Worm (Caenorhabditis elegans): ENCODE measurements around the gene piga-1.

DNA sequence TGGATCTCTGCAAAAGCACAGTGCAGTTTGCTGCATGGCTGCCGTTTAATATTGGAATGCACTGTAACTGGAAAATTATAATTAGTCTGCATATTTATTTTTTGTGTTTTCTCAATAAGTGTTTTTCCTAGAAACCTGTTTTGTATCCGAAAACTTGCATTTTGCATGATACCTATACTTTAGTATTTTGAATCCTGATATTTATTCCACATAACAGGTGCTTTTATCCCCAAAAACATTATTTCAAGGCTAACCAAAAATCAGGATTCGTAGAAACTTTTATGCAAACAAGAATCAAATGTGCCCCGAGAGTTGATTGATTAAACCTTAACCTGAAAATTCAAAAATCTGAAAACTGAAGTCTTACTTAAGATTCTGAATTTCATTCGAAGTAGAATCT, 50.9 kb downstream of the piga-1 start:
- TF ChIP-seq tab-1 (GFP tag; IDR thresholded peaks at IDR 0.05) (no peak), ztf-23 (GFP tag; IDR thresholded peaks at IDR 0.05) (no peak), cog-1 (tag; optimal IDR thresholded peaks at IDR 0.05) (no peak), ref-1 (GFP tag; conservative IDR thresholded peaks at IDR 0.05) (no peak), klf-2 (GFP tag; conservative IDR thresholded peaks at IDR 0.05) (no peak), med-1 (GFP tag; optimal IDR thresholded peaks at IDR 0.05; ENCODE audit: insufficient read depth) (no peak), flt-1 (GFP tag; IDR thresholded peaks at IDR 0.05) (no peak), ztf-29 (GFP tag; IDR thresholded peaks at IDR 0.05) (no peak)
